Worm (Caenorhabditis elegans) whole organism, L3 larva: ENCODE data around the gene C14B9.10.

Experiments used
- R02D3.7 ChIP-seq: fragments of 150-350 bp; optimal IDR thresholded peaks from 2 replicates; lab custom pipeline; 2014; ENCODE audit warnings: missing biosample characterization, missing genetic modification characterization
- ZK546.5 ChIP-seq: sonication (generic microtip); optimal IDR thresholded peaks from 2 replicates; lab custom pipeline; 2017; ENCODE audit warnings: missing biosample characterization, missing genetic modification characterization
- ama-1 ChIP-seq: fragments of 150-350 bp; optimal IDR thresholded peaks from 2 replicates; lab custom pipeline; 2018
- ceh-28 ChIP-seq: fragments of 150-350 bp; optimal IDR thresholded peaks from 2 replicates; lab custom pipeline; 2014; ENCODE audit warnings: missing biosample characterization, missing genetic modification reagents, missing genetic modification characterization
- egl-27 ChIP-seq: sonication (generic microtip); optimal IDR thresholded peaks from 4 replicates; lab custom pipeline; 2017; ENCODE audit warnings: missing biosample characterization, missing genetic modification reagents, missing genetic modification characterization
- egl-5 ChIP-seq: fragments of 150-350 bp; optimal IDR thresholded peaks from 2 replicates; lab custom pipeline; 2017; ENCODE audit warnings: missing biosample characterization, missing genetic modification reagents, missing genetic modification characterization, inconsistent platforms
- elt-1 ChIP-seq: fragments of 150-350 bp; optimal IDR thresholded peaks from 2 replicates; lab custom pipeline; 2014; ENCODE audit warnings: missing biosample characterization, missing genetic modification characterization
- elt-2 ChIP-seq: sonication (generic microtip); optimal IDR thresholded peaks from 2 replicates; lab custom pipeline; 2016; ENCODE audit warnings: missing genetic modification reagents, mild to moderate bottlenecking, missing genetic modification characterization, missing compliant biosample characterization
- elt-3 ChIP-seq, 3 experiments: fragments of 150-350 bp in 1 of 3; sonication (generic microtip) in 2 of 3; optimal IDR thresholded peaks; 2 replicates in 2 of 3; 4 replicates in 1 of 3; lab custom pipeline; 2014 to 2017; ENCODE audit warnings: missing biosample characterization in 3 of 3, missing genetic modification characterization in 3 of 3
- fkh-10 ChIP-seq: sonication (generic microtip); optimal IDR thresholded peaks from 2 replicates; lab custom pipeline; 2017; ENCODE audit warnings: missing biosample characterization, missing genetic modification reagents, missing genetic modification characterization
- fkh-2 ChIP-seq: fragments of 150-350 bp; optimal IDR thresholded peaks from 2 replicates; lab custom pipeline; 2014; ENCODE audit warnings: missing biosample characterization, missing genetic modification reagents, missing genetic modification characterization
- hmg-11 ChIP-seq: sonication (generic microtip); optimal IDR thresholded peaks from 2 replicates; lab custom pipeline; 2016; ENCODE audit warnings: missing genetic modification characterization, missing compliant biosample characterization
- jun-1 ChIP-seq: fragments of 150-350 bp; optimal IDR thresholded peaks from 2 replicates; lab custom pipeline; 2014; ENCODE audit warnings: missing biosample characterization, missing genetic modification reagents, missing genetic modification characterization
- lin-15B ChIP-seq: fragments of 150-350 bp; optimal IDR thresholded peaks from 2 replicates; lab custom pipeline; 2014; ENCODE audit warnings: missing biosample characterization, missing genetic modification characterization
- lin-39 ChIP-seq: fragments of 150-350 bp; optimal IDR thresholded peaks from 2 replicates; lab custom pipeline; 2018; ENCODE audit warnings: missing biosample characterization, missing genetic modification reagents, missing genetic modification characterization
- lsy-12 ChIP-seq: sonication (generic microtip); optimal IDR thresholded peaks from 2 replicates; lab custom pipeline; 2016; ENCODE audit warnings: mild to moderate bottlenecking, missing genetic modification characterization, missing compliant biosample characterization
- mdl-1 ChIP-seq: fragments of 150-350 bp; optimal IDR thresholded peaks from 2 replicates; lab custom pipeline; 2014; ENCODE audit warnings: missing biosample characterization, missing genetic modification characterization
- nfya-1 ChIP-seq: sonication (generic microtip); optimal IDR thresholded peaks from 2 replicates; lab custom pipeline; 2017; ENCODE audit warnings: missing genetic modification characterization, mild to moderate bottlenecking, missing compliant biosample characterization, antibody characterized with exemption, moderate library complexity; ENCODE audit not compliant: insufficient read depth
- nhr-11 ChIP-seq: fragments of 150-350 bp; optimal IDR thresholded peaks from 2 replicates; lab custom pipeline; 2014; ENCODE audit warnings: missing biosample characterization, missing genetic modification characterization
- nhr-12 ChIP-seq: fragments of 150-350 bp; optimal IDR thresholded peaks from 2 replicates; lab custom pipeline; 2014; ENCODE audit warnings: missing biosample characterization, missing genetic modification characterization
- nhr-23 ChIP-seq: fragments of 150-350 bp; optimal IDR thresholded peaks from 2 replicates; lab custom pipeline; 2014; ENCODE audit warnings: missing biosample characterization, missing genetic modification reagents, missing genetic modification characterization
- nhr-237 ChIP-seq: fragments of 150-350 bp; optimal IDR thresholded peaks from 2 replicates; lab custom pipeline; 2014; ENCODE audit warnings: missing biosample characterization, missing genetic modification characterization
- nhr-25 ChIP-seq: sonication (generic microtip); optimal IDR thresholded peaks from 2 replicates; lab custom pipeline; 2017; ENCODE audit warnings: missing biosample characterization, missing genetic modification characterization
- nhr-28 ChIP-seq: fragments of 150-350 bp; optimal IDR thresholded peaks from 2 replicates; lab custom pipeline; 2014; ENCODE audit warnings: missing biosample characterization, missing genetic modification characterization
- nhr-43 ChIP-seq: sonication (generic microtip); optimal IDR thresholded peaks from 2 replicates; lab custom pipeline; 2016; ENCODE audit warnings: mild to moderate bottlenecking, missing genetic modification characterization, missing compliant biosample characterization; ENCODE audit not compliant: poor library complexity, severe bottlenecking
- nhr-67 ChIP-seq: fragments of 150-350 bp; optimal IDR thresholded peaks from 2 replicates; lab custom pipeline; 2014; ENCODE audit warnings: missing biosample characterization, missing genetic modification characterization
- nhr-76 ChIP-seq: fragments of 150-350 bp; sonication (generic microtip); optimal IDR thresholded peaks from 5 replicates; lab custom pipeline; 2014; ENCODE audit warnings: missing biosample characterization, missing genetic modification characterization
- pha-4 ChIP-seq: fragments of 150-350 bp; optimal IDR thresholded peaks from 2 replicates; lab custom pipeline; 2014; ENCODE audit warnings: missing biosample characterization, missing genetic modification reagents, missing genetic modification characterization
- pqm-1 ChIP-seq: fragments of 150-350 bp; optimal IDR thresholded peaks from 2 replicates; lab custom pipeline; 2017; ENCODE audit warnings: missing biosample characterization, missing genetic modification characterization, inconsistent platforms
- sea-2 ChIP-seq: fragments of 150-350 bp; sonication (generic microtip); optimal IDR thresholded peaks from 4 replicates; lab custom pipeline; 2014; ENCODE audit warnings: missing biosample characterization, missing genetic modification reagents, missing genetic modification characterization
- skn-1 ChIP-seq: fragments of 150-350 bp; optimal IDR thresholded peaks from 2 replicates; lab custom pipeline; 2014; ENCODE audit warnings: missing biosample characterization, missing genetic modification characterization
- unc-39 ChIP-seq: sonication (generic microtip); optimal IDR thresholded peaks from 4 replicates; lab custom pipeline; 2017; ENCODE audit warnings: missing biosample characterization, missing genetic modification characterization
- unc-62 ChIP-seq: fragments of 150-350 bp; sonication (generic microtip); optimal IDR thresholded peaks from 4 replicates; lab custom pipeline; 2014; ENCODE audit warnings: missing biosample characterization, missing genetic modification reagents, missing genetic modification characterization
- zag-1 ChIP-seq: fragments of 150-350 bp; optimal IDR thresholded peaks from 2 replicates; lab custom pipeline; 2014; ENCODE audit warnings: missing biosample characterization, missing genetic modification characterization
- ztf-11 ChIP-seq: fragments of 150-350 bp; optimal IDR thresholded peaks from 2 replicates; lab custom pipeline; 2014; ENCODE audit warnings: missing biosample characterization, missing genetic modification characterization

The C14B9.10 gene

DNA sequence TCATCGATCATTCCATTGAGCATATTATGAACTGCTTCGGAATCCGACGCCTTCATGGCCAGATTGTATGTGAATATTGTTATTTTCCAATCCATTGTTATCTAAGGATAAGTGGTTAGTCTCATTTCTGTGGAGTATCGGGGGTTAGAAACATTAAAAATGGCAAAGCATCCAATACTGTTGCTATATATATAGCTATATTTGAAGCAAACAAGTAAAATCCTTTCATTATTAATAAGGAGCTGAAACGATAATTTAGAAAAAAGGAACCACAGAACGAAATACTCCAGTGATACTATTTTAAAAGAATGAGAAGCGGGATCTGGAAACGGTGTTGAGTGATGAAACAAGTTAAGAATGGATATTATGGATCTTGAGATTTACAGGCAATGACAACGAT is 30.6 kb downstream of the C14B9.10 start, which contains the start of gene inpp-5K:
inpp-5K (minus strand) TSS at position 101 of the 400 bp plus-strand sequence.
- peak; percentile 13 for TF ChIP-seq nhr-25 (tag; lab: Kevin White, UChicago)
- no peak for TF ChIP-seq nhr-237 (tag; lab: Kevin White, UChicago)

DNA sequence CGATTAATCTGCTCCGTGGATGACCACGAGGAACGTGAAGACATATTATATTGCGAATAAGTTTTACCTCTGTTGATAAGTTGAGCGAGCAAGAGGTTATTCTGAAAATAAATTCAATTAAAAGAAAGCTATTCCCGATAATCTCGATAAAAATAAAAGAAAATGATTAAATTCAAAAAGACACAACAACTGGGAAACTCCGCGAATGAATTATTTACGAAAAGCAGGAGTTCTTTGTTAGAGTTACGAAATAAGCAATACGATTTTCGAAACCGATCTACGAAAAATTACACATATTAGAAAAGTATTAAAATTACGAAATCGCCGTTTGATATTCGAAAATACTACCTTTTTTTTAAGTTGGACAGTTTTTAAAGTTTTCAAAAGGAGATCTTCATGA is 32.6 kb downstream of the C14B9.10 start, which contains the start of gene bath-42:
bath-42 (minus strand) TSS at position 101 of the 400 bp plus-strand sequence.
- TF ChIP-seq nhr-12 (no peak), nfya-1 (tag; lab: Kevin White, UChicago) (no peak), elt-1 (tag; lab: Kevin White, UChicago) (no peak), sea-2 (GFP tag; lab: Kevin White, UChicago) (no peak), hmg-11 (tag; lab: Kevin White, UChicago) (no peak), ceh-28 (tag; lab: Kevin White, UChicago) (no peak), ztf-11 (tag; lab: Kevin White, UChicago) (no peak), nhr-11 (tag; lab: Kevin White, UChicago) (no peak), egl-5 (tag; lab: Kevin White, UChicago) (no peak), skn-1 (no peak), jun-1 (tag; lab: Kevin White, UChicago) (no peak), unc-39 (no peak), fkh-10 (GFP tag; lab: Kevin White, UChicago) (no peak)

DNA sequence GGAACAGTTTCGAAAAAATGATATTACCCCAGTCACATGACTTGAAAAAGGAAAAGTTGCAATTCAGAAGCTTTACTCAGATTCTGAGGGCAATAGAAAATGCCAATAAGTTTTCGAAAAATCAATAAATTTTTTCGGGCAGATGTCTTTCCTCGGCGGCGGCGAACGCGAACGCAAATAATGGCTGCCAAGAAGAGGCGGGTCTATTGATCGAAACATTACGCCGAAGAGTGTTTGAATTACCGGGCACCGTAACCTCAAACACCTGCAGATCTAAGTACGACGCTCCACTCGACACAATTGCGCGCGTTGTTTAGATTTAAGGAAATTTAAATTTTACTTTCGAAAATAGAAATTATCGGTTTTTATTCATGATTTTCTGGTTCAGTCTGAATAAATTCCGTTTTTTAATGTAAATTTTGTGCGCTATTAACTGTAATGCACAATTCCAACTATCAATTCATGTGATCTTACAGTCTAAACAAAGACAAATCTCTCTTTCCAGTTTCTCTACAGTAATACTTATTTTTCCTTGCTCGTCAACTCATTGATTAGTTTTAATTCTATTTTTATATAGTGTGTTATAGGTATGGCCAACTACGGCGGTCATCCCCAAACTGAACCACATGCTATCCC is 33.3 kb downstream of the C14B9.10 start, which contains the start of gene prp-8:
prp-8 (plus strand) TSS at position 586 of the 636 bp plus-strand sequence.
- TF ChIP-seq zag-1 (tag; lab: Kevin White, UChicago) (no peak), nhr-12 (no peak), ceh-28 (tag; lab: Kevin White, UChicago) (peak; percentile 89), egl-27 (tag; lab: Kevin White, UChicago) (peak; percentile 3), elt-2 (tag; lab: Kevin White, UChicago) (peak; percentile 71), nhr-23 (tag; lab: Kevin White, UChicago) (peak; percentile 91), nfya-1 (tag; lab: Kevin White, UChicago) (peak; percentile 98), skn-1 (peak; percentile 86), nhr-76 (tag; lab: Kevin White, UChicago) (no peak), lin-15B (tag; lab: Kevin White, UChicago) (peak; percentile 96), hmg-11 (tag; lab: Kevin White, UChicago) (peak; percentile 85), pqm-1 (tag; lab: Kevin White, UChicago) (peak; percentile 52), pha-4 (tag; lab: Kevin White, UChicago) (peak; percentile 98), nhr-67 (tag; lab: Kevin White, UChicago) (no peak), lin-39 (tag; lab: Kevin White, UChicago) (peak; percentile 99), jun-1 (tag; lab: Kevin White, UChicago) (peak; percentile 50), ZK546.5 (peak; percentile 81), elt-1 (tag; lab: Kevin White, UChicago) (peak; percentile 24), lsy-12 (tag; lab: Kevin White, UChicago) (peak; percentile 87), mdl-1 (tag; lab: Kevin White, UChicago) (no peak), egl-5 (tag; lab: Kevin White, UChicago) (peak; percentile 90), fkh-10 (GFP tag; lab: Kevin White, UChicago) (peak; percentile 64), R02D3.7 (tag; lab: Kevin White, UChicago) (peak; percentile 61), nhr-28 (tag; lab: Kevin White, UChicago) (no peak), ama-1 (lab: Kevin White, UChicago) (peak; percentile 60), nhr-43 (peak; percentile 72), nhr-237 (tag; lab: Kevin White, UChicago) (no peak), elt-3 (tag; optimal IDR thresholded peaks at IDR 0.05; lab: Kevin White, UChicago) (no peak), nhr-25 (tag; lab: Kevin White, UChicago) (peak; percentile 94), unc-62 (GFP tag; lab: Kevin White, UChicago) (peak; percentile 20)

DNA sequence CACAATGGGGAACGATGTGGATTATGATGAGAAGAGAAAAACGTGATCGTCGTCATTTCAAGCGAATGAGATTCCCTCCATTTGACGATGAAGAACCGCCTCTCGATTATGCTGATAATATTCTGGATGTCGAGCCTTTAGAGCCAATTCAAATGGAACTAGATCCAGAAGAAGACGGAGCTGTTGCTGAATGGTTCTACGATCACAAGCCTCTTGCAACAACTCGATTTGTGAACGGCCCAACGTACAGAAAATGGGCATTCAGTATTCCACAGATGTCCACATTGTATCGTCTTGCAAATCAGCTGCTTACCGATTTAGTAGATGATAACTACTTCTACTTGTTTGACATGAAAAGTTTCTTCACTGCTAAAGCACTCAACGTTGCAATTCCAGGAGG is 34.1 kb downstream of the C14B9.10 start:
- TF ChIP-seq zag-1 (tag; lab: Kevin White, UChicago) (no peak), ceh-28 (tag; lab: Kevin White, UChicago) (no peak), fkh-2 (no peak), nhr-237 (tag; lab: Kevin White, UChicago) (no peak)
- TF ChIP-seq, all 47 proteins: peak for 0
